Fruit fly (Drosophila melanogaster) whole organism: ENCODE measurements around the gene CG5262.

Experiments used
- CG8478 ChIP-seq: fragments of >200 bp; optimal IDR thresholded peaks from 2 replicates; lab custom pipeline; 2018; ENCODE audit warnings: inconsistent platforms
- Dll ChIP-seq: fragments of >200 bp; optimal IDR thresholded peaks from 2 replicates; lab custom pipeline; 2017
- EcR ChIP-seq, 2 experiments: fragments of >200 bp; optimal IDR thresholded peaks; 2 replicates each; lab custom pipeline; 2017; ENCODE audit warnings: missing biosample characterization in 2 of 2, missing genetic modification characterization in 2 of 2, missing genetic modification reagents in 2 of 2
- pan ChIP-seq: fragments of >200 bp; optimal IDR thresholded peaks from 2 replicates; lab custom pipeline; 2017
- psq ChIP-seq: fragments of >200 bp; optimal IDR thresholded peaks from 2 replicates; lab custom pipeline; 2017
- usp ChIP-seq: fragments of >200 bp; optimal IDR thresholded peaks from 2 replicates; lab custom pipeline; 2017; ENCODE audit warnings: missing biosample characterization, missing genetic modification characterization, mixed read lengths

- TF ChIP-seq Dll (lab: Kevin White, UChicago) (no peak), psq (no peak), usp (no peak), EcR (GFP tag; optimal IDR thresholded peaks at IDR 0.05; lab: Kevin White, UChicago) (no peak), pan (lab: Kevin White, UChicago) (no peak), CG8478 (lab: Kevin White, UChicago) (no peak)
Measured at dm6 chr3L:20387843-20388163, 42.5 kb downstream of the CG5262 start.
